Worm (Caenorhabditis elegans) whole organism, early embryonic: ENCODE measurements around the gene T08G3.6.

ENCODE experiments used
- B0310.2 ChIP-seq: sonication (generic microtip); optimal IDR thresholded peaks from 2 replicates; lab custom pipeline; 2016; ENCODE audit warnings: mild to moderate bottlenecking, missing genetic modification characterization, missing compliant biosample characterization
- F13C5.2 ChIP-seq: sonication (generic microtip); optimal IDR thresholded peaks from 2 replicates; lab custom pipeline; 2017; ENCODE audit warnings: mild to moderate bottlenecking, missing genetic modification characterization, inconsistent platforms, missing compliant biosample characterization
- aly-1 ChIP-seq: sonication (generic microtip); optimal IDR thresholded peaks from 2 replicates; lab custom pipeline; 2016; ENCODE audit warnings: missing genetic modification characterization, missing compliant biosample characterization
- ama-1 ChIP-seq: fragments of 150-350 bp; optimal IDR thresholded peaks from 2 replicates; lab custom pipeline; 2014
- ceh-13 ChIP-seq: fragments of 200-800 bp; sonication (Bioruptor generic); optimal IDR thresholded peaks from 2 replicates; lab custom pipeline; 2018; ENCODE audit warnings: mild to moderate bottlenecking, missing genetic modification characterization, missing compliant biosample characterization
- ceh-36 ChIP-seq: sonication (generic microtip); optimal IDR thresholded peaks from 2 replicates; lab custom pipeline; 2016; ENCODE audit warnings: missing genetic modification characterization, inconsistent platforms, missing compliant biosample characterization
- ets-7 ChIP-seq: sonication (generic microtip); optimal IDR thresholded peaks from 2 replicates; lab custom pipeline; 2016; ENCODE audit warnings: missing genotype, missing genetic modification characterization, missing compliant biosample characterization
- flt-1 ChIP-seq: fragments of 200-800 bp; sonication (Bioruptor generic); IDR thresholded peaks from 2 replicates; pipeline ENCODE4 v1.3.6; 2022; ENCODE audit warnings: missing genetic modification characterization, missing compliant biosample characterization
- hmbx-1 ChIP-seq: sonication (generic microtip); optimal IDR thresholded peaks from 2 replicates; lab custom pipeline; 2016; ENCODE audit warnings: mild to moderate bottlenecking, missing genetic modification characterization, missing compliant biosample characterization
- hmg-4 ChIP-seq: fragments of 200-800 bp; sonication (Bioruptor generic); optimal IDR thresholded peaks from 2 replicates; lab custom pipeline; 2018; ENCODE audit warnings: mild to moderate bottlenecking, missing genetic modification characterization, missing compliant biosample characterization
- hnd-1 ChIP-seq: sonication (generic microtip); optimal IDR thresholded peaks from 2 replicates; lab custom pipeline; 2016; ENCODE audit warnings: missing genetic modification characterization, missing compliant biosample characterization
- pes-1 ChIP-seq: fragments of 200-800 bp; sonication (Bioruptor generic); IDR thresholded peaks from 2 replicates; pipeline ENCODE4 v1.3.6; 2022; ENCODE audit warnings: missing genetic modification reagents, missing genetic modification characterization, missing compliant biosample characterization
- scrt-1 ChIP-seq: fragments of 200-800 bp; sonication (Bioruptor generic); IDR thresholded peaks from 2 replicates; pipeline ENCODE4 v1.3.6; 2022; ENCODE audit warnings: missing genetic modification characterization, missing compliant biosample characterization
- sea-1 ChIP-seq: fragments of 200-800 bp; sonication (Bioruptor generic); conservative IDR thresholded peaks from 2 replicates; pipeline ENCODE4 v1.3.6; 2022; ENCODE audit warnings: missing genetic modification characterization, missing compliant biosample characterization
- tbx-11 ChIP-seq: fragments of 200-800 bp; sonication (Bioruptor generic); IDR thresholded peaks from 2 replicates; pipeline ENCODE4 v1.3.6; 2022; ENCODE audit warnings: missing genetic modification characterization, missing compliant biosample characterization
- tbx-37 ChIP-seq: fragments of 200-800 bp; sonication (Bioruptor generic); conservative IDR thresholded peaks from 2 replicates; pipeline ENCODE4 v1.3.6; 2022; ENCODE audit warnings: missing genetic modification reagents, missing genetic modification characterization, missing compliant biosample characterization
- tra-4 ChIP-seq: sonication (generic microtip); optimal IDR thresholded peaks from 2 replicates; lab custom pipeline; 2017; ENCODE audit warnings: missing genetic modification characterization, missing compliant biosample characterization

The T08G3.6 gene

ce11 chrV:16459377-16459776, 13.6 kb downstream of the T08G3.6 start:
- TF ChIP-seq hmg-4, result no peak
- no peak for TF ChIP-seq sea-1 (GFP tag; lab: Robert Waterston, UW)
- TF ChIP-seq B0310.2 (tag; lab: Kevin White, UChicago), result no peak
- no peak for TF ChIP-seq tra-4
- no peak for TF ChIP-seq ama-1 (lab: Kevin White, UChicago)
- TF ChIP-seq ets-7 (tag; lab: Kevin White, UChicago), result no peak
- TF ChIP-seq hnd-1 (tag; lab: Kevin White, UChicago), result no peak
- no peak for TF ChIP-seq aly-1 (tag; lab: Kevin White, UChicago)
- TF ChIP-seq tbx-11 (GFP tag; lab: Robert Waterston, UW), result no peak
- no peak for TF ChIP-seq F13C5.2 (tag; lab: Kevin White, UChicago)
- no peak for TF ChIP-seq ceh-13 (GFP tag; lab: Kevin White, UChicago)
- TF ChIP-seq hmbx-1, result no peak
- TF ChIP-seq tbx-37 (GFP tag; lab: Robert Waterston, UW), result no peak
- TF ChIP-seq flt-1 (GFP tag; lab: Robert Waterston, UW), result no peak

- no peak for TF ChIP-seq B0310.2 (tag; lab: Kevin White, UChicago)
- TF ChIP-seq scrt-1, result no peak
- no peak for TF ChIP-seq tra-4
- no peak for TF ChIP-seq sea-1 (GFP tag; lab: Robert Waterston, UW)
- no peak for TF ChIP-seq pes-1
- TF ChIP-seq ets-7 (tag; lab: Kevin White, UChicago), result no peak
Observed at ce11 chrV:16460866-16461265, 15.1 kb downstream of the T08G3.6 start, which contains the start of gene srh-142. srh-142 (minus strand) TSS chrV:16460966.

ce11 chrV:16467840-16468239, 22.1 kb downstream of the T08G3.6 start, which contains the start of gene sru-44:
sru-44 (minus strand) TSS chrV:16467940.
- TF ChIP-seq ceh-36 (tag; lab: Kevin White, UChicago), result no peak
- no peak for TF ChIP-seq ama-1 (lab: Kevin White, UChicago)
- TF ChIP-seq F13C5.2 (tag; lab: Kevin White, UChicago), result no peak
- TF ChIP-seq hnd-1 (tag; lab: Kevin White, UChicago), result no peak
- no peak for TF ChIP-seq tbx-37 (GFP tag; lab: Robert Waterston, UW)
- TF ChIP-seq hmg-4, result no peak
- TF ChIP-seq tra-4, result no peak
- no peak for TF ChIP-seq ets-7 (tag; lab: Kevin White, UChicago)

- no peak for TF ChIP-seq B0310.2 (tag; lab: Kevin White, UChicago)
- TF ChIP-seq hmbx-1, result no peak
- TF ChIP-seq hmg-4, result no peak
- TF ChIP-seq ama-1 (lab: Kevin White, UChicago), result no peak
- no peak for TF ChIP-seq F13C5.2 (tag; lab: Kevin White, UChicago)
- no peak for TF ChIP-seq tbx-37 (GFP tag; lab: Robert Waterston, UW)
- TF ChIP-seq hnd-1 (tag; lab: Kevin White, UChicago), result no peak
- no peak for TF ChIP-seq scrt-1
- TF ChIP-seq tbx-11 (GFP tag; lab: Robert Waterston, UW), result no peak
- no peak for TF ChIP-seq flt-1 (GFP tag; lab: Robert Waterston, UW)
- no peak for TF ChIP-seq sea-1 (GFP tag; lab: Robert Waterston, UW)
Observed at ce11 chrV:16470916-16471315, 25.1 kb downstream of the T08G3.6 start, which contains the start of gene srh-138. srh-138 (minus strand) TSS chrV:16471016.

- TF ChIP-seq ceh-13 (GFP tag; lab: Kevin White, UChicago) (no peak), tbx-37 (GFP tag; lab: Robert Waterston, UW) (no peak), tra-4 (no peak), sea-1 (GFP tag; lab: Robert Waterston, UW) (no peak), B0310.2 (tag; lab: Kevin White, UChicago) (no peak), F13C5.2 (tag; lab: Kevin White, UChicago) (no peak), aly-1 (tag; lab: Kevin White, UChicago) (no peak), ets-7 (tag; lab: Kevin White, UChicago) (no peak), tbx-11 (GFP tag; lab: Robert Waterston, UW) (no peak), scrt-1 (no peak), flt-1 (GFP tag; lab: Robert Waterston, UW) (no peak), ama-1 (lab: Kevin White, UChicago) (no peak), ceh-36 (tag; lab: Kevin White, UChicago) (no peak), hmbx-1 (no peak), hmg-4 (no peak), hnd-1 (tag; lab: Kevin White, UChicago) (no peak), pes-1 (no peak)
Observed at ce11 chrV:16471995-16472563, 26.3 kb downstream of the T08G3.6 start, which contains the start of gene srw-35. srw-35 (plus strand) TSS chrV:16472513.

ce11 chrV:16479275-16479674, 33.5 kb downstream of the T08G3.6 start, which contains the start of gene T08G3.11:
T08G3.11 (minus strand) TSS chrV:16479375.
- no peak for TF ChIP-seq hmg-4
- TF ChIP-seq scrt-1, result no peak
- no peak for TF ChIP-seq tbx-11 (GFP tag; lab: Robert Waterston, UW)
- TF ChIP-seq hmbx-1, result no peak
- TF ChIP-seq B0310.2 (tag; lab: Kevin White, UChicago), result no peak
- no peak for TF ChIP-seq ceh-36 (tag; lab: Kevin White, UChicago)
- TF ChIP-seq ceh-13 (GFP tag; lab: Kevin White, UChicago), result no peak
- no peak for TF ChIP-seq ama-1 (lab: Kevin White, UChicago)
- TF ChIP-seq tra-4, result no peak
- TF ChIP-seq F13C5.2 (tag; lab: Kevin White, UChicago), result no peak
- TF ChIP-seq flt-1 (GFP tag; lab: Robert Waterston, UW), result no peak
- no peak for TF ChIP-seq pes-1
- no peak for TF ChIP-seq hnd-1 (tag; lab: Kevin White, UChicago)
- TF ChIP-seq ets-7 (tag; lab: Kevin White, UChicago), result no peak
- no peak for TF ChIP-seq sea-1 (GFP tag; lab: Robert Waterston, UW)
- no peak for TF ChIP-seq tbx-37 (GFP tag; lab: Robert Waterston, UW)
